Fruit fly (Drosophila melanogaster) whole organism, embryonic: Measurements from ENCODE around the gene CG4942.

Experiments
- BtbVII ChIP-seq: fragments of 200-800 bp; sonication (Bioruptor generic); optimal IDR thresholded peaks from 3 replicates; lab custom pipeline; 2017; ENCODE audit warnings: missing biosample characterization, mild to moderate bottlenecking, missing genetic modification characterization
- C15 ChIP-seq: fragments of 200-800 bp; sonication (Bioruptor generic); IDR thresholded peaks from 3 replicates; pipeline ENCODE4 v1.3.6; 2022; ENCODE audit warnings: missing biosample characterization, missing genetic modification characterization
- CG11398 ChIP-seq: fragments of 200-800 bp; sonication (Bioruptor generic); optimal IDR thresholded peaks from 2 replicates; lab custom pipeline; 2016; ENCODE audit warnings: missing biosample characterization, missing genetic modification characterization
- CG11695 ChIP-seq: fragments of 200-800 bp; sonication (Bioruptor generic); IDR thresholded peaks from 3 replicates; pipeline ENCODE4 v1.3.6; 2022; ENCODE audit warnings: missing biosample characterization, missing genetic modification characterization
- CG12299 ChIP-seq: fragments of 200-800 bp; sonication (Bioruptor generic); optimal IDR thresholded peaks from 2 replicates; lab custom pipeline; 2018; ENCODE audit warnings: missing biosample characterization, mild to moderate bottlenecking, missing genetic modification characterization
- CG14014 ChIP-seq: fragments of 200-800 bp; sonication (Bioruptor generic); IDR thresholded peaks from 2 replicates; pipeline ENCODE4 v1.3.6; 2022; ENCODE audit warnings: missing biosample characterization, missing genetic modification characterization
- CG14667 ChIP-seq: fragments of 200-800 bp; sonication (Bioruptor generic); IDR thresholded peaks from 2 replicates; pipeline ENCODE4 v1.3.6; 2022; ENCODE audit warnings: missing biosample characterization, missing genetic modification characterization
- CG17829 ChIP-seq: fragments of 200-800 bp; optimal IDR thresholded peaks from 2 replicates; lab custom pipeline; 2019; ENCODE audit warnings: missing biosample characterization, mild to moderate bottlenecking, missing genetic modification characterization, moderate library complexity
- CG2120 ChIP-seq: fragments of 200-800 bp; sonication (Bioruptor generic); optimal IDR thresholded peaks from 3 replicates; lab custom pipeline; 2016; ENCODE audit warnings: missing biosample characterization, missing genetic modification characterization
- CG2875 ChIP-seq: fragments of 200-800 bp; sonication (Bioruptor generic); optimal IDR thresholded peaks from 2 replicates; lab custom pipeline; 2017; ENCODE audit warnings: missing biosample characterization, mild to moderate bottlenecking, missing genetic modification characterization, missing genetic modification reagents
- CG32532 ChIP-seq: fragments of 200-800 bp; sonication (Bioruptor generic); IDR thresholded peaks from 2 replicates; pipeline ENCODE4 v1.3.6; 2022; ENCODE audit warnings: missing biosample characterization, missing genetic modification characterization
- CG4617 ChIP-seq: fragments of 200-800 bp; sonication (Bioruptor generic); optimal IDR thresholded peaks from 3 replicates; lab custom pipeline; 2016; ENCODE audit warnings: missing biosample characterization, missing genetic modification characterization, borderline replicate concordance
- CG5180 ChIP-seq: fragments of 200-800 bp; sonication (Bioruptor generic); optimal IDR thresholded peaks from 3 replicates; lab custom pipeline; 2017; ENCODE audit warnings: missing biosample characterization, missing genetic modification characterization, mild to moderate bottlenecking, moderate library complexity, missing genetic modification reagents
- Chrac-16 ChIP-seq: fragments of 200-800 bp; sonication (Bioruptor generic); optimal IDR thresholded peaks from 3 replicates; lab custom pipeline; 2016; ENCODE audit warnings: missing biosample characterization, missing genetic modification characterization
- D ChIP-seq, 2 experiments: fragments of 200-800 bp in 1 of 2; fragments of >200 bp in 1 of 2; sonication (Bioruptor generic) in 1 of 2; optimal IDR thresholded peaks; 2 replicates in 1 of 2; 3 replicates in 1 of 2; lab custom pipeline; 2017; ENCODE audit warnings: mild to moderate bottlenecking in 1 of 2, missing biosample characterization in 1 of 2, missing genetic modification characterization in 1 of 2, missing genetic modification reagents in 1 of 2
- Dfd ChIP-seq, 2 experiments: fragments of >200 bp; optimal IDR thresholded peaks; 2 replicates each; lab custom pipeline; 2017; ENCODE audit warnings: missing biosample characterization in 2 of 2, missing genetic modification characterization in 2 of 2
- Elba2 ChIP-seq: fragments of 200-800 bp; sonication (Bioruptor generic); optimal IDR thresholded peaks from 3 replicates; lab custom pipeline; 2016; ENCODE audit warnings: missing biosample characterization, missing genetic modification characterization
- Ets97D ChIP-seq: fragments of 200-800 bp; sonication (Bioruptor generic); optimal IDR thresholded peaks from 3 replicates; lab custom pipeline; 2016; ENCODE audit warnings: missing biosample characterization, missing genetic modification characterization
- Fer2 ChIP-seq: fragments of 200-800 bp; sonication (Bioruptor generic); optimal IDR thresholded peaks from 2 replicates; lab custom pipeline; 2018; ENCODE audit warnings: missing biosample characterization, mild to moderate bottlenecking, missing genetic modification characterization, moderate library complexity
- HLHmδ ChIP-seq: fragments of 200-800 bp; sonication (Bioruptor generic); optimal IDR thresholded peaks from 2 replicates; lab custom pipeline; 2018; ENCODE audit warnings: missing biosample characterization, mild to moderate bottlenecking, missing genetic modification characterization, moderate library complexity
- Hand ChIP-seq: fragments of 200-800 bp; sonication (Bioruptor generic); optimal IDR thresholded peaks from 2 replicates; lab custom pipeline; 2017; ENCODE audit warnings: mild to moderate bottlenecking, missing biosample characterization, missing genetic modification reagents, missing genetic modification characterization
- MTF-1 ChIP-seq: fragments of 200-800 bp; sonication (Bioruptor generic); optimal IDR thresholded peaks from 2 replicates; lab custom pipeline; 2018; ENCODE audit warnings: missing biosample characterization, mild to moderate bottlenecking, missing genetic modification characterization, borderline replicate concordance
- Myb ChIP-seq: fragments of 200-800 bp; sonication (Bioruptor generic); optimal IDR thresholded peaks from 2 replicates; lab custom pipeline; 2016; ENCODE audit warnings: missing biosample characterization, missing genetic modification characterization
- Oaz ChIP-seq: fragments of 200-800 bp; sonication (Bioruptor generic); IDR thresholded peaks from 2 replicates; pipeline ENCODE4 v1.3.6; 2022; ENCODE audit warnings: missing biosample characterization, missing genetic modification characterization
- Opbp ChIP-seq: fragments of 200-800 bp; sonication (Bioruptor generic); IDR thresholded peaks from 3 replicates; pipeline ENCODE4 v1.3.6; 2022; ENCODE audit warnings: missing biosample characterization, missing genetic modification characterization; ENCODE audit not compliant: partially characterized antibody
- YL-1 ChIP-seq: fragments of 200-800 bp; sonication (Bioruptor generic); optimal IDR thresholded peaks from 3 replicates; lab custom pipeline; 2017; ENCODE audit warnings: missing biosample characterization, mild to moderate bottlenecking, missing genetic modification characterization
- ab ChIP-seq: fragments of 200-800 bp; sonication (Bioruptor generic); optimal IDR thresholded peaks from 2 replicates; lab custom pipeline; 2016; ENCODE audit warnings: missing biosample characterization, missing genetic modification characterization
- cad ChIP-seq: fragments of >200 bp; optimal IDR thresholded peaks from 2 replicates; lab custom pipeline; 2017; ENCODE audit warnings: missing biosample characterization, missing genetic modification characterization
- chm ChIP-seq: fragments of 200-800 bp; sonication (Bioruptor generic); IDR thresholded peaks from 2 replicates; pipeline ENCODE4 v1.3.6; 2022; ENCODE audit warnings: missing biosample characterization, missing genetic modification characterization
- cwo ChIP-seq: fragments of 200-800 bp; sonication (Bioruptor generic); optimal IDR thresholded peaks from 3 replicates; lab custom pipeline; 2017; ENCODE audit warnings: missing biosample characterization, missing genetic modification characterization, mild to moderate bottlenecking, moderate library complexity, missing genetic modification reagents
- dan ChIP-seq: fragments of 200-800 bp; sonication (Bioruptor generic); IDR thresholded peaks from 2 replicates; pipeline ENCODE4 v1.3.6; 2022; ENCODE audit warnings: missing biosample characterization, missing genetic modification characterization
- dysf ChIP-seq: fragments of 200-800 bp; sonication (Bioruptor generic); IDR thresholded peaks from 3 replicates; pipeline ENCODE4 v1.3.6; 2022; ENCODE audit warnings: missing biosample characterization, missing genetic modification characterization
- fru ChIP-seq: fragments of >200 bp; optimal IDR thresholded peaks from 2 replicates; lab custom pipeline; 2017
- grau ChIP-seq: fragments of 200-800 bp; optimal IDR thresholded peaks from 3 replicates; lab custom pipeline; 2019; ENCODE audit warnings: missing biosample characterization, mild to moderate bottlenecking, missing genetic modification characterization, moderate library complexity
- hbn ChIP-seq: fragments of 200-800 bp; sonication (Bioruptor generic); IDR thresholded peaks from 2 replicates; pipeline ENCODE4 v1.3.6; 2022; ENCODE audit warnings: missing biosample characterization, missing genetic modification characterization; ENCODE audit not compliant: partially characterized antibody
- hth ChIP-seq: fragments of >200 bp; optimal IDR thresholded peaks from 2 replicates; lab custom pipeline; 2017; ENCODE audit warnings: inconsistent platforms
- jigr1 ChIP-seq: fragments of 200-800 bp; sonication (Bioruptor generic); IDR thresholded peaks from 3 replicates; pipeline ENCODE4 v1.3.6; 2022; ENCODE audit warnings: missing biosample characterization, missing genetic modification characterization
- jing ChIP-seq: fragments of 200-800 bp; sonication (Bioruptor generic); optimal IDR thresholded peaks from 2 replicates; lab custom pipeline; 2018; ENCODE audit warnings: missing biosample characterization, mild to moderate bottlenecking, missing genetic modification characterization
- lola ChIP-seq, 3 experiments: fragments of >200 bp in 2 of 3; fragments of 200-800 bp in 1 of 3; sonication (Bioruptor generic) in 1 of 3; optimal IDR thresholded peaks; 2 replicates each; lab custom pipeline; 2017 to 2019; ENCODE audit warnings: missing biosample characterization in 3 of 3, missing genetic modification characterization in 3 of 3, mild to moderate bottlenecking in 1 of 3, moderate library complexity in 1 of 3
- luna ChIP-seq: fragments of 200-800 bp; sonication (Bioruptor generic); optimal IDR thresholded peaks from 2 replicates; lab custom pipeline; 2016; ENCODE audit warnings: missing biosample characterization, missing genetic modification characterization
- mam ChIP-seq: fragments of 200-800 bp; sonication (Bioruptor generic); optimal IDR thresholded peaks from 3 replicates; lab custom pipeline; 2016; ENCODE audit warnings: missing biosample characterization, missing genetic modification characterization
- row ChIP-seq: fragments of 200-800 bp; sonication (Bioruptor generic); IDR thresholded peaks from 3 replicates; pipeline ENCODE4 v1.3.6; 2022; ENCODE audit warnings: missing biosample characterization, missing genetic modification characterization
- schlank ChIP-seq: fragments of 200-800 bp; sonication (Bioruptor generic); optimal IDR thresholded peaks from 2 replicates; lab custom pipeline; 2018; ENCODE audit warnings: missing biosample characterization, mild to moderate bottlenecking, missing genetic modification characterization
- scrt ChIP-seq: fragments of 200-800 bp; sonication (Bioruptor generic); optimal IDR thresholded peaks from 2 replicates; lab custom pipeline; 2018; ENCODE audit warnings: missing biosample characterization, mild to moderate bottlenecking, missing genetic modification characterization, moderate library complexity
- slbo ChIP-seq: fragments of 200-800 bp; sonication (Bioruptor generic); IDR thresholded peaks from 2 replicates; pipeline ENCODE4 v1.3.6; 2022; ENCODE audit warnings: missing biosample characterization, missing genetic modification characterization
- sna ChIP-seq: fragments of 200-800 bp; sonication (Bioruptor generic); IDR thresholded peaks from 2 replicates; pipeline ENCODE4 v1.3.6; 2022; ENCODE audit warnings: missing biosample characterization, missing genetic modification characterization; ENCODE audit not compliant: partially characterized antibody
- ttk ChIP-seq: fragments of 200-800 bp; sonication (Bioruptor generic); IDR thresholded peaks from 2 replicates; pipeline ENCODE4 v2.1.2; 2022; ENCODE audit warnings: missing biosample characterization, missing genetic modification characterization
- twi ChIP-seq: fragments of 200-800 bp; optimal IDR thresholded peaks from 2 replicates; lab custom pipeline; 2019; ENCODE audit warnings: missing biosample characterization, mild to moderate bottlenecking, missing genetic modification characterization, moderate library complexity
- usp ChIP-seq: fragments of >200 bp; optimal IDR thresholded peaks from 2 replicates; lab custom pipeline; 2017; ENCODE audit warnings: missing biosample characterization, missing genetic modification characterization
- wor ChIP-seq: fragments of 200-800 bp; sonication (Bioruptor generic); IDR thresholded peaks from 2 replicates; pipeline ENCODE4 v1.3.6; 2022; ENCODE audit warnings: missing biosample characterization, missing genetic modification characterization
- zen ChIP-seq: fragments of 200-800 bp; sonication (Bioruptor generic); optimal IDR thresholded peaks from 3 replicates; lab custom pipeline; 2018; ENCODE audit warnings: missing biosample characterization, mild to moderate bottlenecking, missing genetic modification characterization, moderate library complexity

The CG4942 gene

dm6 chr3L:9045318-9045717 lies 27.6 kb upstream of the CG4942 start (continued):
- TF ChIP-seq Chrac-16 (GFP tag; lab: Kevin White, UChicago), result peak; percentile 47
- no peak for TF ChIP-seq cad (GFP tag; lab: Kevin White, UChicago)
- peak; percentile 52 for TF ChIP-seq grau (tag; lab: Kevin White, UChicago)
- no peak for TF ChIP-seq CG12299
- no peak for TF ChIP-seq CG4617 (GFP tag; lab: Kevin White, UChicago)
- peak; percentile 42 for TF ChIP-seq cwo
- TF ChIP-seq D (optimal IDR thresholded peaks at IDR 0.05; lab: Kevin White, UChicago), result no peak
- peak; percentile 54 for TF ChIP-seq D (GFP tag; optimal IDR thresholded peaks at IDR 0.05; lab: Kevin White, UChicago)
- TF ChIP-seq Dfd (GFP tag; optimal IDR thresholded peaks at IDR 0.05; lab: Kevin White, UChicago), result no peak
- TF ChIP-seq HLHmδ (GFP tag; lab: Kevin White, UChicago), result no peak
- TF ChIP-seq C15 (GFP tag; lab: Robert Waterston, UW), result no peak
- TF ChIP-seq BtbVII (GFP tag; lab: Kevin White, UChicago), result peak; percentile 11
- no peak for TF ChIP-seq Fer2
- no peak for TF ChIP-seq jing (GFP tag; lab: Kevin White, UChicago)
- TF ChIP-seq CG17829 (tag; lab: Kevin White, UChicago), result peak; percentile 83
- TF ChIP-seq usp (GFP tag; lab: Kevin White, UChicago), result no peak
- TF ChIP-seq CG11695 (GFP tag; lab: Robert Waterston, UW), result peak; percentile 82
- no peak for TF ChIP-seq Hand (GFP tag; lab: Kevin White, UChicago)
- TF ChIP-seq ab (GFP tag; lab: Kevin White, UChicago), result no peak
- peak; percentile 11 for TF ChIP-seq CG2120 (GFP tag; lab: Kevin White, UChicago)
- TF ChIP-seq wor (GFP tag; lab: Robert Waterston, UW), result peak; percentile 65
- TF ChIP-seq Myb (GFP tag; lab: Kevin White, UChicago), result peak; percentile 10
- no peak for TF ChIP-seq CG2875
- TF ChIP-seq CG14667 (GFP tag; lab: Robert Waterston, UW), result peak; percentile 61
- TF ChIP-seq Elba2 (GFP tag; lab: Kevin White, UChicago), result no peak
- TF ChIP-seq CG14014 (GFP tag; lab: Robert Waterston, UW), result peak; percentile 53
- TF ChIP-seq Oaz, result no peak
- peak; percentile 80 for TF ChIP-seq row (GFP tag; lab: Robert Waterston, UW)
- peak; percentile 40 for TF ChIP-seq CG5180 (GFP tag; lab: Kevin White, UChicago)
- TF ChIP-seq twi (tag; lab: Kevin White, UChicago), result no peak
- peak; percentile 40 for TF ChIP-seq MTF-1 (GFP tag; lab: Kevin White, UChicago)
- no peak for TF ChIP-seq CG11398
- no peak for TF ChIP-seq luna (GFP tag; lab: Kevin White, UChicago)
- TF ChIP-seq dan (GFP tag; lab: Robert Waterston, UW), result peak; percentile 71; the same call in 1 of the 2 replicates
- no peak for TF ChIP-seq Opbp (GFP tag; lab: Robert Waterston, UW)
- TF ChIP-seq slbo (GFP tag; lab: Robert Waterston, UW), result peak; percentile 69
- peak; percentile 68 for TF ChIP-seq ttk (GFP tag; lab: Robert Waterston, UW)
- peak; percentile 44 for TF ChIP-seq mam (GFP tag; lab: Kevin White, UChicago)
- TF ChIP-seq zen (tag; lab: Kevin White, UChicago), result peak; percentile 81
- peak; percentile 29; the same call in 1 of the 3 replicates for TF ChIP-seq jigr1 (GFP tag; lab: Robert Waterston, UW)
- TF ChIP-seq hth (lab: Kevin White, UChicago), result no peak
- TF ChIP-seq scrt (GFP tag; lab: Kevin White, UChicago), result peak; percentile 14
- peak; percentile 73 for TF ChIP-seq dysf (GFP tag; lab: Robert Waterston, UW)
- peak; percentile 15 for TF ChIP-seq Ets97D
- no peak for TF ChIP-seq schlank (tag; lab: Kevin White, UChicago)
- no peak for TF ChIP-seq sna (GFP tag; lab: Robert Waterston, UW)
- TF ChIP-seq fru (lab: Kevin White, UChicago), result no peak
- peak; percentile 52 for TF ChIP-seq CG32532 (GFP tag; lab: Robert Waterston, UW)
- no peak for TF ChIP-seq hbn (GFP tag; lab: Robert Waterston, UW)
- no peak for TF ChIP-seq YL-1 (GFP tag; lab: Kevin White, UChicago)
- TF ChIP-seq chm, result peak; percentile 82
- TF ChIP-seq lola (GFP tag; optimal IDR thresholded peaks at IDR 0.05; lab: Kevin White, UChicago), result peak in 1 of 3 experiments; percentile 50
